Fruit fly (Drosophila melanogaster): ENCODE results near the gene CG11964.
A peak's percentile ranks its signal among the peaks of the same experiment; 100 is the strongest.

The CG11964 gene

DNA sequence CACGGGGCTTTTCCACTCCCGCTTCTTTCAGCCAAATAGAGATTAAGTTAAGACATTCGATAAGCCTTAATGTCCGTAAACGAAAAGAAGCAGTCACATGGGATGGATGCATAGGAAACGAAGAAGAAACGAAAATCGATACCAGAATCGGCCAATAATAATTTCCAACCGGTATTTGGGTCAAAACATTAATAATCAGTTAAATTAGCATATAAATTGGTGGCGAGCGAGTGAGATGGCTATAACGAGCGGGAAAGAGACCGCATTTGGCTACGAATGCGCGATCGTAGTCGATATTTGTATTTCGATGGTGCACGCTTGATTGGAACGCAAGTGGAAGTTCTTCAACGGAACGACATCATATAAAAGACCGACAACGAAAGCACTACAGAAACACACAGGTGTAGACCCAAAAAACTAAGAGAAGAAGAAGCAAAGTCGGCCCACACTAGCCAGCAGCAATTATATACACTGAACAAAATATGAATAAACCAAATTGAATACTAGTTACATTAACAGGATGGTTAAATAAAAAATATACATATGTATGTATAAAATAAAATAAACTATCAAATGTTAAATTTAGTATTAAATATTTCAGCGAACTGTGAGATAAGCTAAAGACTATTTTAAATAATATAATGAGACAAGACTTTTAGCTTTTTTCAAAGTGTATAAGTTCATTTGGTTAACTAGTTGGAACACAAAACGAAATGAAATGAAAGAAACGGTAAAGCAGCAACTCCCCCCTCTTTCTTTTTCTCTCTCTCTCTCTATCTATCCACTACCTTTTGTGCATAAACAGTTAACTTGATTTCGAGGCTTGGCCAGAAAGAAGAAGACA, 9.9 kb upstream of the CG11964 start (continued):
- TF ChIP-seq psq (GFP tag; optimal IDR thresholded peaks at IDR 0.05) (peak; percentile 62), trem (tag; optimal IDR thresholded peaks at IDR 0.05) (peak; percentile 80), Hr3 (GFP tag; optimal IDR thresholded peaks at IDR 0.05) (peak; percentile 15), bsh (GFP tag; optimal IDR thresholded peaks at IDR 0.05) (peak in 1 of 2 experiments; percentile 83), CG32767 (GFP tag; IDR thresholded peaks at IDR 0.05) (peak; percentile 60; the same call in 1 of the 2 replicates), Hr51 (GFP tag; optimal IDR thresholded peaks at IDR 0.05) (peak in 1 of 2 experiments; percentile 75), CG7786 (GFP tag; optimal IDR thresholded peaks at IDR 0.05) (no peak), grn (GFP tag; optimal IDR thresholded peaks at IDR 0.05) (peak; percentile 19), NK7.1 (GFP tag; optimal IDR thresholded peaks at IDR 0.05) (no peak), CG4707 (GFP tag; optimal IDR thresholded peaks at IDR 0.05) (peak; percentile 2), gcm2 (GFP tag; optimal IDR thresholded peaks at IDR 0.05) (no peak), CG10267 (tag; optimal IDR thresholded peaks at IDR 0.05) (peak; percentile 77), CG12659 (GFP tag; optimal IDR thresholded peaks at IDR 0.05) (peak; percentile 45), ato (GFP tag; IDR thresholded peaks at IDR 0.05; ENCODE audit: partially characterized antibody) (no peak), CG3407 (GFP tag; optimal IDR thresholded peaks at IDR 0.05) (peak; percentile 47), rib (GFP tag; IDR thresholded peaks at IDR 0.05) (no peak), scrt (GFP tag; optimal IDR thresholded peaks at IDR 0.05) (no peak), CG13424 (tag; optimal IDR thresholded peaks at IDR 0.05) (peak; percentile 77), sqz (GFP tag; optimal IDR thresholded peaks at IDR 0.05) (peak; percentile 37), gcm (GFP tag; optimal IDR thresholded peaks at IDR 0.05) (peak; percentile 74), Bdp1 (GFP tag; optimal IDR thresholded peaks at IDR 0.05) (no peak), CG12155 (GFP tag; optimal IDR thresholded peaks at IDR 0.05) (peak; percentile 11), Hr78 (GFP tag; optimal IDR thresholded peaks at IDR 0.05) (peak in 1 of 2 experiments; percentile 60), CG8924 (tag; optimal IDR thresholded peaks at IDR 0.05) (peak; percentile 69), CG8359 (GFP tag; optimal IDR thresholded peaks at IDR 0.05; ENCODE audit: borderline replicate concordance) (no peak), CG31224 (GFP tag; IDR thresholded peaks at IDR 0.05) (no peak), abd-A (tag; optimal IDR thresholded peaks at IDR 0.05) (peak; percentile 97), Meics (GFP tag; optimal IDR thresholded peaks at IDR 0.05) (no peak), CG1792 (GFP tag; optimal IDR thresholded peaks at IDR 0.05) (no peak), nerfin-1 (tag; optimal IDR thresholded peaks at IDR 0.05) (peak; percentile 77), CG14710 (tag; optimal IDR thresholded peaks at IDR 0.05) (peak; percentile 77), CkIIα-i1 (GFP tag; IDR thresholded peaks at IDR 0.05) (no peak), HLH3B (GFP tag; IDR thresholded peaks at IDR 0.05) (peak; percentile 56), NFAT (GFP tag; IDR thresholded peaks at IDR 0.05) (no peak), oc (tag; optimal IDR thresholded peaks at IDR 0.05) (peak; percentile 69), jing (GFP tag; optimal IDR thresholded peaks at IDR 0.05) (no peak), D (optimal IDR thresholded peaks at IDR 0.05) (no peak), D (GFP tag; optimal IDR thresholded peaks at IDR 0.05) (peak; percentile 55), Sox102F (GFP tag; optimal IDR thresholded peaks at IDR 0.05) (peak; percentile 86), CG10366 (GFP tag; IDR thresholded peaks at IDR 0.05) (no peak), BtbVII (GFP tag; optimal IDR thresholded peaks at IDR 0.05) (no peak), CG10209 (GFP tag; optimal IDR thresholded peaks at IDR 0.05) (peak; percentile 41), CG2678 (tag; optimal IDR thresholded peaks at IDR 0.05) (peak; percentile 84), CG14965 (GFP tag; optimal IDR thresholded peaks at IDR 0.05; ENCODE audit: borderline replicate concordance) (no peak), pho (GFP tag; optimal IDR thresholded peaks at IDR 0.05) (no peak), Lhr (GFP tag; optimal IDR thresholded peaks at IDR 0.05) (peak; percentile 27), Dbx (GFP tag; IDR thresholded peaks at IDR 0.05) (no peak), ewg (GFP tag; optimal IDR thresholded peaks at IDR 0.05) (peak; percentile 30)

Data from whole organism, embryonic.